Fruit fly (Drosophila melanogaster): ENCODE measurements around the gene CG43321.

The CG43321 gene

DNA sequence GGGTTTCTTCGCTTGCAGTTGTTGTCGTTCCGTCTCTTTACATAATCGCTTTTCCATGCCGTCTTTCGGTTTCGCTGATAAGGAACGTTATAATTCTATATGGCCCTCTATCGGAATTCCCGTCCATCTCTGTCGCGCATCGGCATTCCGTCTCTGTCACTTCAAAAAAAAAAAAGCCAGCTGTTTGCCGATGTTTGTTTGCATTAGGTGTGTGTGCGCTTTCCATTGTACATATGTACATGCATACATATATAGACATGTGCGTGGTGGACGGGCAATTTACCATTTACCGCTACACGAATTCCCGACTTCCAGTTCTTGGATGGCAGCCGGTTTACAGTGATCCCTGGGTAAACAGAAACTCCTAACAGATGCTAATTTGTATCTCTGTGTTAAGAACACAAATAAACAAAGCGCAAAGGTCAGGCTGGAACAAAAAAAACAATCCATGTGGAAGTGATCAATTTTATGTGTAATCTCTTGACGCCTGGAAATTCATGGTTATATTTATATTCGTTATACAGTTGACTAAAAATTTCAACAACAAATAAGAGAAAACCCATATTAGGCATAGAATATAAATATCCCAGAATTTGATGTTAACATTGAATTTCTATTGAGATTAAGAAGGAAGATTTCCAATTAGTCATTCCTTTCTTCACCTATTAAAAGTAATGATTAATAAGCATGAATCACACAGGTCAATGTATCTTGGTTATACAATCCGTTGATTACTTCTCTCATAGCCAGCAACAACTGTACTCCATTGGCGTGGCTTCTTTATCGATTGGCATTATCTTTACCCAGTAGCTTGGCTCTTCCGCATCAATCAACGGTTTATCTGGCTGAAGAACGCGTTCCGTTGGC, 31.2 kb downstream of the CG43321 start (continued):
- TF ChIP-seq eg (GFP tag; IDR thresholded peaks at IDR 0.05): peak; percentile 29; the same call in 1 of the 3 replicates
- peak; percentile 45 for TF ChIP-seq CG6808 (GFP tag; optimal IDR thresholded peaks at IDR 0.05)
- TF ChIP-seq salr (GFP tag; optimal IDR thresholded peaks at IDR 0.05): peak in 1 of 2 experiments; percentile 37
- TF ChIP-seq Eip75B (GFP tag; optimal IDR thresholded peaks at IDR 0.05): peak; percentile 42
- TF ChIP-seq net (GFP tag; optimal IDR thresholded peaks at IDR 0.05): peak; percentile 22
- TF ChIP-seq CG6792 (GFP tag; optimal IDR thresholded peaks at IDR 0.05): no peak
- no peak for TF ChIP-seq CG9139 (GFP tag; optimal IDR thresholded peaks at IDR 0.05)
- peak; percentile 40 for TF ChIP-seq pdm3 (GFP tag; optimal IDR thresholded peaks at IDR 0.05)
- TF ChIP-seq CG16779 (tag; optimal IDR thresholded peaks at IDR 0.05): no peak
- TF ChIP-seq Sox15 (GFP tag; optimal IDR thresholded peaks at IDR 0.05): no peak
- peak; percentile 24 for TF ChIP-seq Hr4 (GFP tag; optimal IDR thresholded peaks at IDR 0.05)
- no peak for TF ChIP-seq fd85E (GFP tag; optimal IDR thresholded peaks at IDR 0.05)
- peak; percentile 3 for TF ChIP-seq Ets21C (GFP tag; optimal IDR thresholded peaks at IDR 0.05)
- no peak for TF ChIP-seq dac (GFP tag; optimal IDR thresholded peaks at IDR 0.05)
- TF ChIP-seq esn (GFP tag; optimal IDR thresholded peaks at IDR 0.05): peak; percentile 73
- peak; percentile 52 for TF ChIP-seq acj6 (GFP tag; optimal IDR thresholded peaks at IDR 0.05)
- no peak for TF ChIP-seq Gug (GFP tag; IDR thresholded peaks at IDR 0.05)
- peak; percentile 24 for TF ChIP-seq CG3919 (GFP tag; optimal IDR thresholded peaks at IDR 0.05)
- TF ChIP-seq CG32006 (GFP tag; optimal IDR thresholded peaks at IDR 0.05): peak; percentile 63
- no peak for TF ChIP-seq dsx (GFP tag; optimal IDR thresholded peaks at IDR 0.05; ENCODE audit: poor library complexity, severe bottlenecking)
- TF ChIP-seq OdsH (GFP tag; optimal IDR thresholded peaks at IDR 0.05): peak; percentile 44
- 0 out of 2 replicates have a peak, but pooled peaks have one; percentile 5 for TF ChIP-seq CG11294 (GFP tag; IDR thresholded peaks at IDR 0.05)
- TF ChIP-seq CG4318 (GFP tag; optimal IDR thresholded peaks at IDR 0.05): peak; percentile 20
- TF ChIP-seq svp (GFP tag): peak; percentile 88
- TF ChIP-seq Blimp-1 (GFP tag; optimal IDR thresholded peaks at IDR 0.05): peak; percentile 52

dm6 chr2L:7047703-7048102, 35.6 kb downstream of the CG43321 start:
- no peak for TF ChIP-seq Blimp-1 (GFP tag; optimal IDR thresholded peaks at IDR 0.05)
- TF ChIP-seq fkh (GFP tag; optimal IDR thresholded peaks at IDR 0.05): peak; percentile 55

- TF ChIP-seq lz (GFP tag; optimal IDR thresholded peaks at IDR 0.05) (peak; percentile 20), fd85E (GFP tag; optimal IDR thresholded peaks at IDR 0.05) (no peak), Hr39 (GFP tag; optimal IDR thresholded peaks at IDR 0.05) (peak; percentile 19), CG1621 (tag; optimal IDR thresholded peaks at IDR 0.05) (peak; percentile 30), CG4318 (GFP tag; optimal IDR thresholded peaks at IDR 0.05) (no peak), CG34406 (GFP tag; optimal IDR thresholded peaks at IDR 0.05) (no peak), Sox14 (GFP tag; optimal IDR thresholded peaks at IDR 0.05) (peak; percentile 26), CG10631 (GFP tag; optimal IDR thresholded peaks at IDR 0.05) (no peak), ss (GFP tag; optimal IDR thresholded peaks at IDR 0.05) (peak; percentile 42 to 68), CG11902 (GFP tag; optimal IDR thresholded peaks at IDR 0.05) (no peak), CG6854 (GFP tag; optimal IDR thresholded peaks at IDR 0.05) (peak; percentile 85), Eip75B (GFP tag; optimal IDR thresholded peaks at IDR 0.05) (no peak), Sox15 (GFP tag; optimal IDR thresholded peaks at IDR 0.05) (no peak), CG6163 (GFP tag; IDR thresholded peaks at IDR 0.05) (peak; percentile 37; the same call in 1 of the 3 replicates), CG6808 (GFP tag; optimal IDR thresholded peaks at IDR 0.05) (peak; percentile 55), achi (GFP tag; optimal IDR thresholded peaks at IDR 0.05) (no peak), CG8319 (GFP tag; optimal IDR thresholded peaks at IDR 0.05) (no peak), Lpt (GFP tag; optimal IDR thresholded peaks at IDR 0.05) (peak; percentile 9), esn (GFP tag; optimal IDR thresholded peaks at IDR 0.05) (peak; percentile 15), Gug (GFP tag; IDR thresholded peaks at IDR 0.05) (no peak; the same call in 1 of the 2 replicates), net (GFP tag; optimal IDR thresholded peaks at IDR 0.05) (no peak), CG3919 (GFP tag; optimal IDR thresholded peaks at IDR 0.05) (peak; percentile 16), spab (GFP tag; optimal IDR thresholded peaks at IDR 0.05) (peak; percentile 2), Eip78C (GFP tag) (peak; percentile 85), CG15336 (GFP tag; IDR thresholded peaks at IDR 0.05) (peak; percentile 45; the same call in 1 of the 2 replicates), CG8119 (GFP tag; IDR thresholded peaks at IDR 0.05) (peak; percentile 41; the same call in 1 of the 3 replicates), CG11294 (GFP tag; IDR thresholded peaks at IDR 0.05) (no peak), Hr38 (GFP tag; optimal IDR thresholded peaks at IDR 0.05) (no peak), Eip93F (GFP tag; optimal IDR thresholded peaks at IDR 0.05) (peak; percentile 21)
Measured at dm6 chr2L:7049009-7049647, 37.1 kb downstream of the CG43321 start.
